Worm (Caenorhabditis elegans) whole organism, mixed stage, embryonic: ENCODE results near the gene C01B10.6.

Source experiments
- lsy-2 ChIP-seq: fragments of 150-350 bp; optimal IDR thresholded peaks from 2 replicates; lab custom pipeline; 2014; ENCODE audit warnings: missing biosample characterization, missing genetic modification characterization
- snpc-4 ChIP-seq: fragments of 150-350 bp; optimal IDR thresholded peaks from 2 replicates; lab custom pipeline; 2014; ENCODE audit warnings: missing biosample characterization, missing genetic modification characterization
- unc-62 ChIP-seq: fragments of 150-350 bp; optimal IDR thresholded peaks from 2 replicates; lab custom pipeline; 2014; ENCODE audit warnings: missing biosample characterization, missing genetic modification reagents, missing genetic modification characterization

- TF ChIP-seq unc-62 (GFP tag; lab: Kevin White, UChicago), result no peak
- TF ChIP-seq lsy-2 (tag; lab: Kevin White, UChicago), result no peak
- no peak for TF ChIP-seq snpc-4 (tag; lab: Kevin White, UChicago)
Measured at ce11 chrIV:6595912-6596311, 44.1 kb upstream of the C01B10.6 start, which contains the start of gene F38A5.22.
